Fruit fly (Drosophila melanogaster): ENCODE measurements around the gene Dad.

Dad gene

dm6 chr3R:17117607-17118327 lies 64.0 kb downstream of the Dad start (continued):
- TF ChIP-seq sc (optimal IDR thresholded peaks at IDR 0.05) (no peak), sc (GFP tag; optimal IDR thresholded peaks at IDR 0.05) (peak; percentile 23), ase (GFP tag; IDR thresholded peaks at IDR 0.05) (no peak), H15 (GFP tag; IDR thresholded peaks at IDR 0.05) (no peak), eyg (GFP tag; optimal IDR thresholded peaks at IDR 0.05) (no peak), gfzf (GFP tag; optimal IDR thresholded peaks at IDR 0.05) (no peak), bcd (GFP tag; optimal IDR thresholded peaks at IDR 0.05) (no peak), CG4424 (GFP tag; optimal IDR thresholded peaks at IDR 0.05) (peak; percentile 24), Dp (GFP tag; optimal IDR thresholded peaks at IDR 0.05) (no peak), CG10274 (GFP tag; optimal IDR thresholded peaks at IDR 0.05) (peak; percentile 79), abd-A (tag; optimal IDR thresholded peaks at IDR 0.05) (no peak), insv (GFP tag; optimal IDR thresholded peaks at IDR 0.05) (no peak), kni (GFP tag; optimal IDR thresholded peaks at IDR 0.05) (peak; percentile 61), Hmx (GFP tag; optimal IDR thresholded peaks at IDR 0.05) (no peak), CG17186 (GFP tag; optimal IDR thresholded peaks at IDR 0.05) (no peak), slbo (GFP tag; IDR thresholded peaks at IDR 0.05) (no peak), NC2α (GFP tag; optimal IDR thresholded peaks at IDR 0.05) (no peak), CG4360 (GFP tag; IDR thresholded peaks at IDR 0.05) (no peak), Jarid2 (GFP tag; optimal IDR thresholded peaks at IDR 0.05) (no peak), CG7556 (GFP tag; optimal IDR thresholded peaks at IDR 0.05) (peak; percentile 31), CG18599 (GFP tag; optimal IDR thresholded peaks at IDR 0.05) (no peak), CG4404 (GFP tag; IDR thresholded peaks at IDR 0.05) (no peak), CG7987 (GFP tag; optimal IDR thresholded peaks at IDR 0.05) (no peak), her (GFP tag; optimal IDR thresholded peaks at IDR 0.05) (no peak), CG11093 (GFP tag; IDR thresholded peaks at IDR 0.05) (no peak), CG9609 (GFP tag; optimal IDR thresholded peaks at IDR 0.05) (no peak), bigmax (GFP tag; optimal IDR thresholded peaks at IDR 0.05) (no peak), NfI (GFP tag; optimal IDR thresholded peaks at IDR 0.05) (no peak), CG10431 (GFP tag; optimal IDR thresholded peaks at IDR 0.05) (no peak), CG1792 (GFP tag; optimal IDR thresholded peaks at IDR 0.05) (no peak), Bdp1 (GFP tag; optimal IDR thresholded peaks at IDR 0.05) (no peak), stwl (tag; optimal IDR thresholded peaks at IDR 0.05) (no peak), CG4730 (GFP tag; IDR thresholded peaks at IDR 0.05) (no peak), CG14050 (GFP tag; IDR thresholded peaks at IDR 0.05) (no peak), Dip2 (GFP tag; IDR thresholded peaks at IDR 0.05) (no peak), zen2 (GFP tag; IDR thresholded peaks at IDR 0.05; ENCODE audit: partially characterized antibody) (no peak), lmd (GFP tag; IDR thresholded peaks at IDR 0.05) (no peak), CG10321 (GFP tag; IDR thresholded peaks at IDR 0.05) (no peak), CG30403 (GFP tag; optimal IDR thresholded peaks at IDR 0.05) (peak; percentile 37), E2f2 (GFP tag; IDR thresholded peaks at IDR 0.05) (no peak), CG8359 (GFP tag; optimal IDR thresholded peaks at IDR 0.05; ENCODE audit: borderline replicate concordance) (peak; percentile 11), CG6791 (GFP tag; IDR thresholded peaks at IDR 0.05; ENCODE audit: partially characterized antibody) (0 out of 3 replicates have a peak, but pooled peaks have one; percentile 61), rib (GFP tag; IDR thresholded peaks at IDR 0.05) (peak; percentile 20; the same call in 1 of the 2 replicates), CG5180 (GFP tag; optimal IDR thresholded peaks at IDR 0.05) (no peak), pb (GFP tag; optimal IDR thresholded peaks at IDR 0.05) (no peak), trem (tag; optimal IDR thresholded peaks at IDR 0.05) (peak; percentile 36), Dad (GFP tag; optimal IDR thresholded peaks at IDR 0.05) (no peak), CG13894 (tag; optimal IDR thresholded peaks at IDR 0.05) (no peak), chif (GFP tag; optimal IDR thresholded peaks at IDR 0.05) (peak in 1 of 2 experiments; percentile 6), Poxn (GFP tag; IDR thresholded peaks at IDR 0.05) (no peak), da (GFP tag; optimal IDR thresholded peaks at IDR 0.05) (no peak)

Measured in whole organism, embryonic.